Worm (Caenorhabditis elegans) whole organism, L3 larva: ENCODE results near the gene F35G12.5.

Experiments
- aly-2 ChIP-seq: fragments of 150-350 bp; optimal IDR thresholded peaks from 2 replicates; lab custom pipeline; 2014; ENCODE audit warnings: missing biosample characterization, missing genetic modification characterization
- ceh-28 ChIP-seq: fragments of 150-350 bp; optimal IDR thresholded peaks from 2 replicates; lab custom pipeline; 2014; ENCODE audit warnings: missing biosample characterization, missing genetic modification reagents, missing genetic modification characterization
- egl-27 ChIP-seq: sonication (generic microtip); optimal IDR thresholded peaks from 4 replicates; lab custom pipeline; 2017; ENCODE audit warnings: missing biosample characterization, missing genetic modification reagents, missing genetic modification characterization
- fkh-2 ChIP-seq: fragments of 150-350 bp; optimal IDR thresholded peaks from 2 replicates; lab custom pipeline; 2014; ENCODE audit warnings: missing biosample characterization, missing genetic modification reagents, missing genetic modification characterization
- lin-39 ChIP-seq: fragments of 150-350 bp; optimal IDR thresholded peaks from 2 replicates; lab custom pipeline; 2018; ENCODE audit warnings: missing biosample characterization, missing genetic modification reagents, missing genetic modification characterization
- lsy-12 ChIP-seq: sonication (generic microtip); optimal IDR thresholded peaks from 2 replicates; lab custom pipeline; 2016; ENCODE audit warnings: mild to moderate bottlenecking, missing genetic modification characterization, missing compliant biosample characterization
- nhr-11 ChIP-seq: fragments of 150-350 bp; optimal IDR thresholded peaks from 2 replicates; lab custom pipeline; 2014; ENCODE audit warnings: missing biosample characterization, missing genetic modification characterization
- nhr-12 ChIP-seq: fragments of 150-350 bp; optimal IDR thresholded peaks from 2 replicates; lab custom pipeline; 2014; ENCODE audit warnings: missing biosample characterization, missing genetic modification characterization
- nhr-237 ChIP-seq: fragments of 150-350 bp; optimal IDR thresholded peaks from 2 replicates; lab custom pipeline; 2014; ENCODE audit warnings: missing biosample characterization, missing genetic modification characterization
- nhr-76 ChIP-seq: fragments of 150-350 bp; sonication (generic microtip); optimal IDR thresholded peaks from 5 replicates; lab custom pipeline; 2014; ENCODE audit warnings: missing biosample characterization, missing genetic modification characterization
- nhr-77 ChIP-seq: fragments of 150-350 bp; optimal IDR thresholded peaks from 2 replicates; lab custom pipeline; 2014; ENCODE audit warnings: missing biosample characterization, missing genetic modification characterization
- unc-62 ChIP-seq: fragments of 150-350 bp; sonication (generic microtip); optimal IDR thresholded peaks from 4 replicates; lab custom pipeline; 2014; ENCODE audit warnings: missing biosample characterization, missing genetic modification reagents, missing genetic modification characterization
- zag-1 ChIP-seq: fragments of 150-350 bp; optimal IDR thresholded peaks from 2 replicates; lab custom pipeline; 2014; ENCODE audit warnings: missing biosample characterization, missing genetic modification characterization
- ztf-4 ChIP-seq: fragments of 150-350 bp; optimal IDR thresholded peaks from 2 replicates; lab custom pipeline; 2014; ENCODE audit warnings: missing biosample characterization, missing genetic modification characterization

DNA sequence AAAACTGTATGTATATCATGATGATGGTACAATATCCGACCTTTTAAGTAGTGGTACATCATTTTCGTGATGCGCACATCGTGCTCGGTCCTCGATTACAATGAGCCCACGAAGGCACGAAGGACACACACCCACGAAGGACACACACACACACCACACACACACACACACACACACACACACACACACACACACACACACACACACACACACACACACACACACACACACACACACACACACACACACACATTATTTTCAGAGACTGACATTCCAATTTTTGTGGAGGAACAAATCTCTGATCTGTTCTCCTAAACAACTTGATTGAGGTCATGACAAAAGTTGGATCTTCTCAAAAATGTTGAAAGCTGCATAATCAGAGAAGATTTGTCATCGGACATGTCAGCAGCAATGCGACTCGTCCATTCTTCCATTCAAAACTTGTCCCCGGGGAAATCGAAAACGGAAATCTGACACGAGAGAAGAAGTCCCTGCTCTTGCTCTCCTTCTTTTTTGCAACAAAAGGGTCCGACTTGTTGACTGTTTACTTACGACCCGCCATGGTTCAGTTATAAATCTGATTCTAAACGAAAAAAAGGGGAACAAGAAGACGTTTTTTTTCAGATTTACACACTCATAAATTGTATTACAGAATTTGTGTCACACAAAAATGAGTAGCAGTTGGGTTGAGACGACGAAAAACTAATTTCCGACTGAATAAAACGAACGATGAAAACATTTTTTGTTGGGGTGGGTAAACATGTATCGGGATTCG, 42.4 kb downstream of the F35G12.5 start:
- no peak for TF ChIP-seq nhr-237 (tag; lab: Kevin White, UChicago)
- TF ChIP-seq lin-39 (tag; lab: Kevin White, UChicago) = no peak
- TF ChIP-seq egl-27 (tag; lab: Kevin White, UChicago) = no peak
- no peak for TF ChIP-seq nhr-12
- TF ChIP-seq unc-62 = no peak
- TF ChIP-seq aly-2 (tag; lab: Kevin White, UChicago) = no peak
- TF ChIP-seq zag-1 (tag; lab: Kevin White, UChicago) = no peak
- no peak for TF ChIP-seq ztf-4
- TF ChIP-seq fkh-2 (tag; lab: Kevin White, UChicago) = no peak
- no peak for TF ChIP-seq lsy-12 (tag; lab: Kevin White, UChicago)
- no peak for TF ChIP-seq nhr-76 (tag; lab: Kevin White, UChicago)
- no peak for TF ChIP-seq ceh-28
- TF ChIP-seq nhr-11 = no peak
- no peak for TF ChIP-seq nhr-77 (tag; lab: Kevin White, UChicago)
